Fruit fly (Drosophila melanogaster): ENCODE measurements around the gene CG33796.
A peak's percentile ranks its signal among the peaks of the same experiment; 100 is the strongest.

The CG33796 gene

dm6 chr3L:16195476-16195958 lies 25.6 kb upstream of the CG33796 start:
- TF ChIP-seq lola (GFP tag; optimal IDR thresholded peaks at IDR 0.05) = no peak
- peak; percentile 72 for TF ChIP-seq Jra (GFP tag; optimal IDR thresholded peaks at IDR 0.05)
- TF ChIP-seq brk (GFP tag; optimal IDR thresholded peaks at IDR 0.05) = peak; percentile 74
- TF ChIP-seq dl (GFP tag; optimal IDR thresholded peaks at IDR 0.05; ENCODE audit: insufficient read depth in 1 of 2, partially characterized antibody in 2 of 2) = peak in 1 of 2 experiments; percentile 5
- no peak for TF ChIP-seq HLH106 (tag; optimal IDR thresholded peaks at IDR 0.05)
- peak; percentile 100 for TF ChIP-seq jim (GFP tag; optimal IDR thresholded peaks at IDR 0.05)
- TF ChIP-seq foxo (GFP tag; optimal IDR thresholded peaks at IDR 0.05) = peak; percentile 56 to 64
- no peak for TF ChIP-seq sv (GFP tag; optimal IDR thresholded peaks at IDR 0.05)
- TF ChIP-seq h (GFP tag; optimal IDR thresholded peaks at IDR 0.05) = peak; percentile 86
- TF ChIP-seq woc (GFP tag; optimal IDR thresholded peaks at IDR 0.05) = peak; percentile 67
- TF ChIP-seq Mio (GFP tag; optimal IDR thresholded peaks at IDR 0.05) = no peak
- TF ChIP-seq pan (optimal IDR thresholded peaks at IDR 0.05) = no peak
- TF ChIP-seq Myc (optimal IDR thresholded peaks at IDR 0.05) = no peak
- TF ChIP-seq Hr78 (GFP tag; optimal IDR thresholded peaks at IDR 0.05) = no peak
- peak; percentile 84 for TF ChIP-seq psq (GFP tag; optimal IDR thresholded peaks at IDR 0.05)
- TF ChIP-seq OdsH (GFP tag; optimal IDR thresholded peaks at IDR 0.05) = peak; percentile 57
- TF ChIP-seq br (GFP tag; optimal IDR thresholded peaks at IDR 0.05) = peak; percentile 71
- TF ChIP-seq Rel (GFP tag; optimal IDR thresholded peaks at IDR 0.05) = peak; percentile 83
- peak; percentile 87 for TF ChIP-seq Rel (tag; optimal IDR thresholded peaks at IDR 0.05)
- TF ChIP-seq Sp1 (GFP tag; optimal IDR thresholded peaks at IDR 0.05) = peak; percentile 74
- TF ChIP-seq Dif (GFP tag; optimal IDR thresholded peaks at IDR 0.05; ENCODE audit: partially characterized antibody) = peak; percentile 62
- TF ChIP-seq dsf (GFP tag; optimal IDR thresholded peaks at IDR 0.05; ENCODE audit: borderline replicate concordance) = no peak
- peak; percentile 80 for TF ChIP-seq CG32264 (GFP tag; optimal IDR thresholded peaks at IDR 0.05)
- peak; percentile 59 for TF ChIP-seq rgr (GFP tag; optimal IDR thresholded peaks at IDR 0.05)
- peak; percentile 90 for TF ChIP-seq tai (GFP tag; optimal IDR thresholded peaks at IDR 0.05)
- TF ChIP-seq Vsx2 (GFP tag; optimal IDR thresholded peaks at IDR 0.05; ENCODE audit: partially characterized antibody) = peak; percentile 55
- TF ChIP-seq CrebA (GFP tag; optimal IDR thresholded peaks at IDR 0.05; ENCODE audit: borderline replicate concordance) = peak; percentile 90
- no peak for TF ChIP-seq CG9705 (GFP tag; optimal IDR thresholded peaks at IDR 0.05)
- TF ChIP-seq usp (GFP tag; optimal IDR thresholded peaks at IDR 0.05) = no peak
- TF ChIP-seq GATAd (GFP tag; optimal IDR thresholded peaks at IDR 0.05) = no peak
- peak; percentile 64 for TF ChIP-seq fru (GFP tag; optimal IDR thresholded peaks at IDR 0.05)
- peak; percentile 67 for TF ChIP-seq Hnf4 (GFP tag; optimal IDR thresholded peaks at IDR 0.05)
- TF ChIP-seq Hr83 (GFP tag; optimal IDR thresholded peaks at IDR 0.05; ENCODE audit: poor library complexity, severe bottlenecking) = peak; percentile 66
- no peak for TF ChIP-seq N (GFP tag; optimal IDR thresholded peaks at IDR 0.05)
- TF ChIP-seq dmrt93B (GFP tag; optimal IDR thresholded peaks at IDR 0.05) = peak; percentile 5
- peak; percentile 44 for TF ChIP-seq ey (GFP tag; optimal IDR thresholded peaks at IDR 0.05)
- no peak for TF ChIP-seq Abd-B (GFP tag; optimal IDR thresholded peaks at IDR 0.05)
- TF ChIP-seq sage (GFP tag; optimal IDR thresholded peaks at IDR 0.05) = peak; percentile 78
- no peak for TF ChIP-seq Dfd (GFP tag; optimal IDR thresholded peaks at IDR 0.05)

- TF ChIP-seq Vsx2 (GFP tag; optimal IDR thresholded peaks at IDR 0.05; ENCODE audit: partially characterized antibody) (no peak), dl (GFP tag; optimal IDR thresholded peaks at IDR 0.05; ENCODE audit: insufficient read depth in 1 of 2, partially characterized antibody in 2 of 2) (no peak), br (GFP tag; optimal IDR thresholded peaks at IDR 0.05) (peak; percentile 68), lola (GFP tag; optimal IDR thresholded peaks at IDR 0.05) (no peak), Dfd (GFP tag; optimal IDR thresholded peaks at IDR 0.05) (no peak), Rel (GFP tag; optimal IDR thresholded peaks at IDR 0.05) (no peak), Rel (tag; optimal IDR thresholded peaks at IDR 0.05) (peak; percentile 23), Mio (GFP tag; optimal IDR thresholded peaks at IDR 0.05) (peak; percentile 20), fru (GFP tag; optimal IDR thresholded peaks at IDR 0.05) (peak; percentile 77), foxo (GFP tag; optimal IDR thresholded peaks at IDR 0.05) (peak in 1 of 2 experiments; percentile 58), Abd-B (GFP tag; optimal IDR thresholded peaks at IDR 0.05) (no peak), Myc (optimal IDR thresholded peaks at IDR 0.05) (no peak), pan (optimal IDR thresholded peaks at IDR 0.05) (no peak), h (GFP tag; optimal IDR thresholded peaks at IDR 0.05) (peak; percentile 84), rgr (GFP tag; optimal IDR thresholded peaks at IDR 0.05) (peak; percentile 81), CG32264 (GFP tag; optimal IDR thresholded peaks at IDR 0.05) (peak; percentile 42), dsf (GFP tag; optimal IDR thresholded peaks at IDR 0.05; ENCODE audit: borderline replicate concordance) (peak; percentile 43), HLH106 (tag; optimal IDR thresholded peaks at IDR 0.05) (peak; percentile 42), Dif (GFP tag; optimal IDR thresholded peaks at IDR 0.05; ENCODE audit: partially characterized antibody) (peak; percentile 20), Jra (GFP tag; optimal IDR thresholded peaks at IDR 0.05) (peak; percentile 45), CrebA (GFP tag; optimal IDR thresholded peaks at IDR 0.05; ENCODE audit: borderline replicate concordance) (peak; percentile 62), Sp1 (GFP tag; optimal IDR thresholded peaks at IDR 0.05) (peak; percentile 69), woc (GFP tag; optimal IDR thresholded peaks at IDR 0.05) (peak; percentile 60), jim (GFP tag; optimal IDR thresholded peaks at IDR 0.05) (peak; percentile 45), GATAd (GFP tag; optimal IDR thresholded peaks at IDR 0.05) (no peak), tai (GFP tag; optimal IDR thresholded peaks at IDR 0.05) (peak; percentile 76), Hnf4 (GFP tag; optimal IDR thresholded peaks at IDR 0.05) (peak; percentile 56), ey (GFP tag; optimal IDR thresholded peaks at IDR 0.05) (peak; percentile 42), CG9705 (GFP tag; optimal IDR thresholded peaks at IDR 0.05) (peak; percentile 53), Hr78 (GFP tag; optimal IDR thresholded peaks at IDR 0.05) (no peak), dmrt93B (GFP tag; optimal IDR thresholded peaks at IDR 0.05) (peak; percentile 48), sage (GFP tag; optimal IDR thresholded peaks at IDR 0.05) (peak; percentile 33), usp (GFP tag; optimal IDR thresholded peaks at IDR 0.05) (no peak), sv (GFP tag; optimal IDR thresholded peaks at IDR 0.05) (no peak), brk (GFP tag; optimal IDR thresholded peaks at IDR 0.05) (peak; percentile 4), psq (GFP tag; optimal IDR thresholded peaks at IDR 0.05) (peak; percentile 79), N (GFP tag; optimal IDR thresholded peaks at IDR 0.05) (no peak), Hr83 (GFP tag; optimal IDR thresholded peaks at IDR 0.05; ENCODE audit: poor library complexity, severe bottlenecking) (peak; percentile 88), OdsH (GFP tag; optimal IDR thresholded peaks at IDR 0.05) (peak; percentile 81)
Measured at dm6 chr3L:16193851-16194709, 24.2 kb upstream of the CG33796 start.
